Worm (Caenorhabditis elegans) whole organism, L3 larva: ENCODE data around the gene F25B3.2.
A peak's percentile ranks its signal among the peaks of the same experiment; 100 is the strongest.

Experiments
- hmg-11 ChIP-seq: sonication (generic microtip); optimal IDR thresholded peaks from 2 replicates; lab custom pipeline; 2016; ENCODE audit warnings: missing genetic modification characterization, missing compliant biosample characterization
- mml-1 ChIP-seq: fragments of 150-350 bp; sonication (generic microtip); optimal IDR thresholded peaks from 3 replicates; lab custom pipeline; 2014; ENCODE audit warnings: missing biosample characterization, missing genetic modification characterization
- nhr-12 ChIP-seq: fragments of 150-350 bp; optimal IDR thresholded peaks from 2 replicates; lab custom pipeline; 2014; ENCODE audit warnings: missing biosample characterization, missing genetic modification characterization
- pha-4 ChIP-seq: fragments of 150-350 bp; optimal IDR thresholded peaks from 2 replicates; lab custom pipeline; 2014; ENCODE audit warnings: missing biosample characterization, missing genetic modification reagents, missing genetic modification characterization
- snpc-4 ChIP-seq: fragments of 150-350 bp; optimal IDR thresholded peaks from 2 replicates; lab custom pipeline; 2014; ENCODE audit warnings: missing biosample characterization, missing genetic modification characterization
- ztf-4 ChIP-seq: fragments of 150-350 bp; optimal IDR thresholded peaks from 2 replicates; lab custom pipeline; 2014; ENCODE audit warnings: missing biosample characterization, missing genetic modification characterization

ce11 chrV:9615725-9616124 is 38.6 kb downstream of the F25B3.2 start, which contains the start of gene pqn-63:
- TF ChIP-seq ztf-4: no peak
- no peak for TF ChIP-seq nhr-12
- TF ChIP-seq snpc-4 (tag; lab: Kevin White, UChicago): no peak
- TF ChIP-seq mml-1 (tag; lab: Kevin White, UChicago): no peak
- TF ChIP-seq pha-4 (tag; lab: Kevin White, UChicago): peak; percentile 42
- no peak for TF ChIP-seq hmg-11
